Worm (Caenorhabditis elegans): ENCODE results near the gene col-185.
A peak's percentile ranks its signal among the peaks of the same experiment; 100 is the strongest.

DNA sequence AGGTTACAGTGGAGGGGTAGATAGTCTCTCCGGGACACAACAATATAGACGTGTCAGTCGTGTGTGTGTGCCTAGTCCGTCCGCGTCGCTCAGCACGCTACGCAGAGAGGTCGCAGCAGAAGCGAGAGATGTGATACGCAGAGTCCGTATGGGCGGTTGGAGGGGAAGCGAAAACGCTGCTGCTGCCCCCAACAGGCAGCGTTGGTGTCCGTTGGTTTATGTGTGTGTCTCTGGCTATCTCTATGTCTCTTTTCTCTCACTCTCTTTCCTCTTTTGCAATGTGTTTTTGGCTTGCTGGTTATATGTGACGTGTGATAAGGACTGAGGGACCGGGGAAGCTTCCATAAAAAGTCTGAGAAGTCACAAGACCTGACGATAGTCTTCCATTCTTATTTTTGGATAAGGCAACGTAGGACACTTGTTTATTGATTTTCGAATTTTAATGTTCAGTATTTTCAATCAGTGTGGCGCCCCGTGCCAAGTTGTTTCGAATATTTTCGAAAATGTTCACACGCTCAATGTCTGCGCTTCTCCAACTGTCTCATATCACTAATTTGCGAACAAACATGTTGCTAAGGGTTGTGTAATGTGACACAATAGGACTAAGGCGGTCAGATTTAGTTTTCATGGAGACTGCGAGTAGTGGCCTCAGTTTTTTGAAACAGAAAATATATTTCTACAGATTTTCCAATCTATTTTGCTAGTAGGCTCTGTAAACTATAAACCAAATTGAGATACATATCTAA is 16.6 kb upstream of the col-185 start, which contains the start of gene pab-2:
- TF ChIP-seq Y95B8A.8 (GFP tag; IDR thresholded peaks at IDR 0.05) (no peak), T26A5.8 (tag; optimal IDR thresholded peaks at IDR 0.05) (no peak), nhr-80 (tag; optimal IDR thresholded peaks at IDR 0.05) (peak; percentile 97), mes-4 (tag; optimal IDR thresholded peaks at IDR 0.05) (no peak), tbp1 (GFP tag; optimal IDR thresholded peaks at IDR 0.05) (peak; percentile 65)
